Fruit fly (Drosophila melanogaster): Measurements from ENCODE around the gene CG13919.

DNA sequence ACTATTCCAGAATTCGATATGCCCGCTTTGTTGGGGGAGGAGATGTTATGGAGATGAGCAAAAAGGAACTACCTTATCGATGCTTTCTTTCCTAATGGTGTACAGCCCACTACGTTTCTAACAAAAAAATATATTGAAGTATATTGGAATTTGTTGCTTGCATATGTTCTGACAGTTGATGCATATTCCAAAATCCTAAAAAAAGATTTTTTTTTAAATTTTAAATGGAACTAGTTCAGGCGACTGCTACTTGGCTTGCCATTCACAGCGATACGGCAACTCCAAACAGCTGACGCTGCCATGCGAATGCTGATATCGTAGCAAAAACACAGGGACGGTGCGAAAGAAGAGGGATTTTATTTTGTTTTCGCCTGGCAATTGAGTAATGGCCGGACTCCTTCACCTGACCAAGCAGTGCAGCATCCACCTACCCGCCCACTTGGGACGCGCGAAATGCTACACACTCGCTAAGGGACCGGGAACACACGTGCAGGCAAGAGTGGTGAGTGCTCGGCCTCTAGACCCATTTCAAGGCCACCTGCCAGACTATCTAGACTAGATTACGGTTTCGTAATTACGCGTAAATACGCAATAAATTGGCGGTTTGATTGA is 27.0 kb upstream of the CG13919 start, which contains the start of the genes CG13926, ABCB7 and CG33230:
- TF ChIP-seq psq (GFP tag; optimal IDR thresholded peaks at IDR 0.05) (no peak), usp (GFP tag; optimal IDR thresholded peaks at IDR 0.05) (no peak), pan (optimal IDR thresholded peaks at IDR 0.05) (no peak), Jra (GFP tag; optimal IDR thresholded peaks at IDR 0.05) (no peak), CG9705 (GFP tag; optimal IDR thresholded peaks at IDR 0.05) (no peak), h (GFP tag; optimal IDR thresholded peaks at IDR 0.05) (peak; percentile 64), sv (GFP tag; optimal IDR thresholded peaks at IDR 0.05) (no peak), fru (GFP tag; optimal IDR thresholded peaks at IDR 0.05) (peak; percentile 58), Vsx2 (GFP tag; optimal IDR thresholded peaks at IDR 0.05; ENCODE audit: partially characterized antibody) (no peak)
